Worm (Caenorhabditis elegans): ENCODE results near the gene ugt-22.

The ugt-22 gene

ce11 chrIV:13692522-13692921 is 53.5 kb downstream of the ugt-22 start:
- TF ChIP-seq nhr-129 (tag; optimal IDR thresholded peaks at IDR 0.05) = peak; percentile 38
- no peak for TF ChIP-seq mdl-1 (tag; optimal IDR thresholded peaks at IDR 0.05)
- TF ChIP-seq nhr-23 (tag; optimal IDR thresholded peaks at IDR 0.05) = no peak
- TF ChIP-seq nhr-25 (tag; optimal IDR thresholded peaks at IDR 0.05) = peak; percentile 10
- no peak for TF ChIP-seq elt-1 (tag; optimal IDR thresholded peaks at IDR 0.05)
- TF ChIP-seq C34F6.9 (tag; optimal IDR thresholded peaks at IDR 0.05) = no peak
- TF ChIP-seq mab-5 (tag; optimal IDR thresholded peaks at IDR 0.05) = no peak

ce11 chrIV:13693976-13694375 is 54.9 kb downstream of the ugt-22 start:
- TF ChIP-seq aly-2 (tag; optimal IDR thresholded peaks at IDR 0.05) = no peak
- no peak for TF ChIP-seq unc-62 (GFP tag; optimal IDR thresholded peaks at IDR 0.05)
- no peak for TF ChIP-seq snpc-4 (tag; optimal IDR thresholded peaks at IDR 0.05)
- no peak for TF ChIP-seq ceh-16 (tag; optimal IDR thresholded peaks at IDR 0.05)
- no peak for TF ChIP-seq lin-39 (tag; optimal IDR thresholded peaks at IDR 0.05)
- TF ChIP-seq gmeb-1 (tag; optimal IDR thresholded peaks at IDR 0.05) = no peak
- no peak for TF ChIP-seq elt-1 (tag; optimal IDR thresholded peaks at IDR 0.05)
- no peak for TF ChIP-seq Y55F3AM.14 (GFP tag; optimal IDR thresholded peaks at IDR 0.05)
- TF ChIP-seq zag-1 (tag; optimal IDR thresholded peaks at IDR 0.05) = no peak
- no peak for TF ChIP-seq nhr-237 (tag; optimal IDR thresholded peaks at IDR 0.05)
- TF ChIP-seq dmd-4 (tag; optimal IDR thresholded peaks at IDR 0.05) = no peak
- no peak for TF ChIP-seq nhr-6 (tag; optimal IDR thresholded peaks at IDR 0.05)
- TF ChIP-seq sma-3 (GFP tag; optimal IDR thresholded peaks at IDR 0.05) = no peak

All from whole organism, L2 larva.